Worm (Caenorhabditis elegans) whole organism, L3 larva: ENCODE results near the gene F35D11.1.

Source experiments
- ceh-28 ChIP-seq: fragments of 150-350 bp; optimal IDR thresholded peaks from 2 replicates; lab custom pipeline; 2014; ENCODE audit warnings: missing biosample characterization, missing genetic modification reagents, missing genetic modification characterization
- ceh-82 ChIP-seq: fragments of 150-350 bp; optimal IDR thresholded peaks from 2 replicates; lab custom pipeline; 2014; ENCODE audit warnings: missing biosample characterization, missing genetic modification characterization
- daf-12 ChIP-seq: fragments of 150-350 bp; optimal IDR thresholded peaks from 2 replicates; lab custom pipeline; 2014; ENCODE audit warnings: missing biosample characterization, missing genetic modification reagents, missing genetic modification characterization
- egl-27 ChIP-seq: sonication (generic microtip); optimal IDR thresholded peaks from 4 replicates; lab custom pipeline; 2017; ENCODE audit warnings: missing biosample characterization, missing genetic modification reagents, missing genetic modification characterization
- mml-1 ChIP-seq: fragments of 150-350 bp; sonication (generic microtip); optimal IDR thresholded peaks from 3 replicates; lab custom pipeline; 2014; ENCODE audit warnings: missing biosample characterization, missing genetic modification characterization
- nhr-77 ChIP-seq: fragments of 150-350 bp; optimal IDR thresholded peaks from 2 replicates; lab custom pipeline; 2014; ENCODE audit warnings: missing biosample characterization, missing genetic modification characterization
- snpc-4 ChIP-seq: fragments of 150-350 bp; optimal IDR thresholded peaks from 2 replicates; lab custom pipeline; 2014; ENCODE audit warnings: missing biosample characterization, missing genetic modification characterization

- TF ChIP-seq ceh-82, result no peak
- no peak for TF ChIP-seq nhr-77 (tag; lab: Kevin White, UChicago)
- TF ChIP-seq daf-12, result no peak
- no peak for TF ChIP-seq snpc-4 (tag; lab: Kevin White, UChicago)
- no peak for TF ChIP-seq egl-27 (tag; lab: Kevin White, UChicago)
- no peak for TF ChIP-seq mml-1
- TF ChIP-seq ceh-28 (tag; lab: Kevin White, UChicago), result no peak
Observed at ce11 chrII:4658245-4658644, 31.5 kb downstream of the F35D11.1 start.
